Fruit fly (Drosophila melanogaster) whole organism, pupa: Measurements from ENCODE around the gene Adgf-C.

Experiments used
- CG10348 ChIP-seq: fragments of 200-800 bp; sonication (Bioruptor generic); IDR thresholded peaks from 2 replicates; pipeline ENCODE4 v1.3.6; 2022; ENCODE audit warnings: missing biosample characterization, missing genetic modification characterization
- CG13204 ChIP-seq: fragments of 200-800 bp; sonication (Bioruptor generic); optimal IDR thresholded peaks from 2 replicates; lab custom pipeline; 2018; ENCODE audit warnings: missing biosample characterization, mild to moderate bottlenecking, missing genetic modification characterization, moderate library complexity
- CG17806 ChIP-seq: fragments of 200-800 bp; sonication (Bioruptor generic); optimal IDR thresholded peaks from 2 replicates; lab custom pipeline; 2018; ENCODE audit warnings: missing biosample characterization, mild to moderate bottlenecking, missing genetic modification characterization, moderate library complexity
- CG34367 ChIP-seq: fragments of 200-800 bp; sonication (Bioruptor generic); optimal IDR thresholded peaks from 2 replicates; lab custom pipeline; 2018; ENCODE audit warnings: missing biosample characterization, mild to moderate bottlenecking, missing genetic modification characterization
- D1 ChIP-seq: fragments of 200-800 bp; sonication (Bioruptor generic); optimal IDR thresholded peaks from 2 replicates; lab custom pipeline; 2018; ENCODE audit warnings: missing biosample characterization, mild to moderate bottlenecking, missing genetic modification characterization, moderate library complexity
- EcR ChIP-seq: fragments of 200-800 bp; sonication (Bioruptor generic); optimal IDR thresholded peaks from 3 replicates; lab custom pipeline; 2019; ENCODE audit warnings: missing biosample characterization, missing genetic modification characterization, mild to moderate bottlenecking, moderate library complexity, missing genetic modification reagents
- Ets98B ChIP-seq: fragments of 200-800 bp; sonication (Bioruptor generic); IDR thresholded peaks from 2 replicates; pipeline ENCODE4 v1.3.6; 2022; ENCODE audit warnings: missing biosample characterization, missing genetic modification characterization
- Pif1B ChIP-seq: fragments of 200-800 bp; sonication (Bioruptor generic); optimal IDR thresholded peaks from 3 replicates; lab custom pipeline; 2016; ENCODE audit warnings: missing biosample characterization, missing genetic modification characterization
- fd96Ca ChIP-seq: fragments of 200-800 bp; sonication (Bioruptor generic); IDR thresholded peaks from 3 replicates; pipeline ENCODE4 v1.3.6; 2022; ENCODE audit warnings: missing biosample characterization, missing genetic modification characterization
- rn ChIP-seq: fragments of 200-800 bp; sonication (Bioruptor generic); IDR thresholded peaks from 2 replicates; pipeline ENCODE4 v1.3.6; 2022; ENCODE audit warnings: missing biosample characterization, missing genetic modification characterization

dm6 chr3R:13724029-13724638 lies 17.6 kb downstream of the Adgf-C start:
- TF ChIP-seq Pif1B (GFP tag; lab: Kevin White, UChicago) = no peak
- no peak for TF ChIP-seq CG13204 (GFP tag; lab: Kevin White, UChicago)
- TF ChIP-seq Ets98B = no peak
- TF ChIP-seq rn (GFP tag; lab: Robert Waterston, UW) = no peak
- no peak for TF ChIP-seq fd96Ca (GFP tag; lab: Robert Waterston, UW)
- TF ChIP-seq CG34367 (tag; lab: Kevin White, UChicago) = no peak
- no peak for TF ChIP-seq CG17806 (tag; lab: Kevin White, UChicago)
- no peak for TF ChIP-seq D1 (tag; lab: Kevin White, UChicago)
- TF ChIP-seq EcR (GFP tag; lab: Kevin White, UChicago) = no peak
- TF ChIP-seq CG10348 (GFP tag; lab: Robert Waterston, UW) = no peak
